Fruit fly (Drosophila melanogaster) whole organism, prepupa: ENCODE data around the gene sosie.
A peak's percentile ranks its signal among the peaks of the same experiment; 100 is the strongest.

Source experiments
- CG10669 ChIP-seq: fragments of 200-800 bp; sonication (Bioruptor generic); optimal IDR thresholded peaks from 3 replicates; lab custom pipeline; 2018; ENCODE audit warnings: missing biosample characterization, mild to moderate bottlenecking, missing genetic modification characterization, moderate library complexity
- CG11762 ChIP-seq: fragments of 200-800 bp; sonication (Bioruptor generic); optimal IDR thresholded peaks from 3 replicates; lab custom pipeline; 2016; ENCODE audit warnings: missing biosample characterization, missing genetic modification characterization; ENCODE audit not compliant: insufficient read depth
- CG11902 ChIP-seq: fragments of 200-800 bp; sonication (Bioruptor generic); optimal IDR thresholded peaks from 3 replicates; lab custom pipeline; 2016; ENCODE audit warnings: missing biosample characterization, missing genetic modification characterization
- CG15336 ChIP-seq: fragments of 200-800 bp; sonication (Bioruptor generic); IDR thresholded peaks from 2 replicates; pipeline ENCODE4 v1.3.6; 2022; ENCODE audit warnings: missing biosample characterization, missing genetic modification characterization
- CG1621 ChIP-seq: fragments of 200-800 bp; sonication (Bioruptor generic); optimal IDR thresholded peaks from 3 replicates; lab custom pipeline; 2018; ENCODE audit warnings: missing biosample characterization, mild to moderate bottlenecking, missing genetic modification characterization
- CG3032 ChIP-seq: fragments of 200-800 bp; optimal IDR thresholded peaks from 2 replicates; lab custom pipeline; 2019; ENCODE audit warnings: missing biosample characterization, mild to moderate bottlenecking, missing genetic modification characterization, moderate library complexity
- CG31627 ChIP-seq: fragments of 200-800 bp; sonication (Bioruptor generic); optimal IDR thresholded peaks from 3 replicates; lab custom pipeline; 2016; ENCODE audit warnings: missing biosample characterization, missing genetic modification characterization
- CG32006 ChIP-seq: fragments of 200-800 bp; sonication (Bioruptor generic); optimal IDR thresholded peaks from 3 replicates; lab custom pipeline; 2017; ENCODE audit warnings: missing biosample characterization, mild to moderate bottlenecking, missing genetic modification characterization
- CG4318 ChIP-seq: fragments of 200-800 bp; sonication (Bioruptor generic); optimal IDR thresholded peaks from 3 replicates; lab custom pipeline; 2017; ENCODE audit warnings: missing biosample characterization, mild to moderate bottlenecking, missing genetic modification characterization
- CG6163 ChIP-seq: fragments of 200-800 bp; sonication (Bioruptor generic); IDR thresholded peaks from 3 replicates; pipeline ENCODE4 v1.3.6; 2022; ENCODE audit warnings: missing biosample characterization, missing genetic modification characterization
- CG6276 ChIP-seq: fragments of 200-800 bp; sonication (Bioruptor generic); optimal IDR thresholded peaks from 2 replicates; lab custom pipeline; 2017; ENCODE audit warnings: missing biosample characterization, mild to moderate bottlenecking, missing genetic modification characterization
- CG6792 ChIP-seq: fragments of 200-800 bp; sonication (Bioruptor generic); optimal IDR thresholded peaks from 3 replicates; lab custom pipeline; 2016; ENCODE audit warnings: missing biosample characterization, missing genetic modification characterization
- CG6808 ChIP-seq: fragments of 200-800 bp; sonication (Bioruptor generic); optimal IDR thresholded peaks from 3 replicates; lab custom pipeline; 2017; ENCODE audit warnings: missing biosample characterization, missing genetic modification characterization, mild to moderate bottlenecking, moderate library complexity, missing genetic modification reagents
- CG6854 ChIP-seq: fragments of 200-800 bp; sonication (Bioruptor generic); optimal IDR thresholded peaks from 2 replicates; lab custom pipeline; 2017; ENCODE audit warnings: missing biosample characterization, mild to moderate bottlenecking, missing genetic modification characterization
- CG7368 ChIP-seq: fragments of 200-800 bp; sonication (Bioruptor generic); optimal IDR thresholded peaks from 3 replicates; lab custom pipeline; 2016; ENCODE audit warnings: missing biosample characterization, missing genetic modification characterization
- CG8319 ChIP-seq: fragments of 200-800 bp; sonication (Bioruptor generic); optimal IDR thresholded peaks from 3 replicates; lab custom pipeline; 2016; ENCODE audit warnings: missing biosample characterization, missing genetic modification characterization
- Eip78C ChIP-seq: fragments of 200-800 bp; sonication (Bioruptor generic); peaks from one replicate; lab custom pipeline; 2016; ENCODE audit warnings: missing biosample characterization, missing genetic modification characterization
- Eip93F ChIP-seq: fragments of 200-800 bp; sonication (Bioruptor generic); optimal IDR thresholded peaks from 2 replicates; lab custom pipeline; 2016; ENCODE audit warnings: missing biosample characterization, mild to moderate bottlenecking, missing genetic modification characterization
- Ets21C ChIP-seq: fragments of 200-800 bp; sonication (Bioruptor generic); optimal IDR thresholded peaks from 3 replicates; lab custom pipeline; 2016; ENCODE audit warnings: missing biosample characterization, missing genetic modification characterization
- Ets96B ChIP-seq: fragments of 200-800 bp; optimal IDR thresholded peaks from 2 replicates; lab custom pipeline; 2019; ENCODE audit warnings: missing biosample characterization, mild to moderate bottlenecking, missing genetic modification characterization, moderate library complexity
- Gug ChIP-seq: fragments of 200-800 bp; sonication (Bioruptor generic); IDR thresholded peaks from 2 replicates; pipeline ENCODE4 v1.3.6; 2022; ENCODE audit warnings: missing biosample characterization, missing genetic modification characterization
- Hr38 ChIP-seq: sonication (Bioruptor generic); optimal IDR thresholded peaks from 2 replicates; lab custom pipeline; 2016; ENCODE audit warnings: missing biosample characterization, missing genetic modification characterization
- Hr39 ChIP-seq: fragments of 200-800 bp; sonication (Bioruptor generic); optimal IDR thresholded peaks from 2 replicates; lab custom pipeline; 2016; ENCODE audit warnings: missing biosample characterization, missing genetic modification characterization
- Smox ChIP-seq: fragments of 200-800 bp; sonication (Bioruptor generic); optimal IDR thresholded peaks from 3 replicates; lab custom pipeline; 2016; ENCODE audit warnings: missing biosample characterization, missing genetic modification characterization
- Sox15 ChIP-seq: fragments of 200-800 bp; sonication (Bioruptor generic); optimal IDR thresholded peaks from 3 replicates; lab custom pipeline; 2016; ENCODE audit warnings: missing biosample characterization, missing genetic modification characterization
- achi ChIP-seq: fragments of 200-800 bp; sonication (Bioruptor generic); optimal IDR thresholded peaks from 3 replicates; lab custom pipeline; 2016; ENCODE audit warnings: missing biosample characterization, missing genetic modification characterization
- acj6 ChIP-seq: fragments of 200-800 bp; sonication (Bioruptor generic); optimal IDR thresholded peaks from 3 replicates; lab custom pipeline; 2016; ENCODE audit warnings: missing biosample characterization, missing genetic modification characterization
- cyc ChIP-seq: fragments of 200-800 bp; sonication (Bioruptor generic); optimal IDR thresholded peaks from 3 replicates; lab custom pipeline; 2016; ENCODE audit warnings: missing biosample characterization, missing genetic modification characterization
- dac ChIP-seq: fragments of 200-800 bp; sonication (Bioruptor generic); optimal IDR thresholded peaks from 2 replicates; lab custom pipeline; 2017; ENCODE audit warnings: missing biosample characterization, mild to moderate bottlenecking, missing genetic modification characterization
- dsx ChIP-seq: fragments of 200-800 bp; optimal IDR thresholded peaks from 3 replicates; lab custom pipeline; 2019; ENCODE audit warnings: missing biosample characterization, mild to moderate bottlenecking, missing genetic modification characterization, moderate library complexity; ENCODE audit not compliant: poor library complexity, severe bottlenecking
- eg ChIP-seq: fragments of 200-800 bp; sonication (Bioruptor generic); IDR thresholded peaks from 3 replicates; pipeline ENCODE4 v1.3.6; 2022; ENCODE audit warnings: missing biosample characterization, missing genetic modification characterization
- esn ChIP-seq: fragments of 200-800 bp; sonication (Bioruptor generic); optimal IDR thresholded peaks from 2 replicates; lab custom pipeline; 2016; ENCODE audit warnings: missing biosample characterization, mild to moderate bottlenecking, missing genetic modification characterization, moderate library complexity
- fkh ChIP-seq: fragments of 200-800 bp; sonication (Bioruptor generic); optimal IDR thresholded peaks from 3 replicates; lab custom pipeline; 2017; ENCODE audit warnings: missing biosample characterization, mild to moderate bottlenecking, missing genetic modification characterization, moderate library complexity
- lz ChIP-seq: fragments of 200-800 bp; sonication (Bioruptor generic); optimal IDR thresholded peaks from 3 replicates; lab custom pipeline; 2016; ENCODE audit warnings: missing biosample characterization, missing genetic modification characterization
- salr ChIP-seq, 2 experiments: fragments of 200-800 bp; sonication (Bioruptor generic); optimal IDR thresholded peaks; 3 replicates each; lab custom pipeline; 2016 to 2018; ENCODE audit warnings: missing biosample characterization in 2 of 2, missing genetic modification characterization in 2 of 2, mild to moderate bottlenecking in 1 of 2
- spab ChIP-seq: fragments of 200-800 bp; sonication (Bioruptor generic); optimal IDR thresholded peaks from 2 replicates; lab custom pipeline; 2017; ENCODE audit warnings: missing biosample characterization, mild to moderate bottlenecking, missing genetic modification characterization, missing genetic modification reagents
- ss ChIP-seq, 2 experiments: fragments of 200-800 bp; sonication (Bioruptor generic); optimal IDR thresholded peaks; 2 replicates in 1 of 2; 3 replicates in 1 of 2; lab custom pipeline; 2017 to 2018; ENCODE audit warnings: mild to moderate bottlenecking in 2 of 2, missing biosample characterization in 2 of 2, missing genetic modification characterization in 2 of 2, moderate library complexity in 1 of 2
- topi ChIP-seq: fragments of 200-800 bp; sonication (Bioruptor generic); optimal IDR thresholded peaks from 3 replicates; lab custom pipeline; 2016; ENCODE audit warnings: missing biosample characterization, missing genetic modification characterization
- vri ChIP-seq: fragments of 200-800 bp; sonication (Bioruptor generic); optimal IDR thresholded peaks from 3 replicates; lab custom pipeline; 2016; ENCODE audit warnings: missing biosample characterization, mild to moderate bottlenecking, missing genetic modification characterization

sosie gene

DNA sequence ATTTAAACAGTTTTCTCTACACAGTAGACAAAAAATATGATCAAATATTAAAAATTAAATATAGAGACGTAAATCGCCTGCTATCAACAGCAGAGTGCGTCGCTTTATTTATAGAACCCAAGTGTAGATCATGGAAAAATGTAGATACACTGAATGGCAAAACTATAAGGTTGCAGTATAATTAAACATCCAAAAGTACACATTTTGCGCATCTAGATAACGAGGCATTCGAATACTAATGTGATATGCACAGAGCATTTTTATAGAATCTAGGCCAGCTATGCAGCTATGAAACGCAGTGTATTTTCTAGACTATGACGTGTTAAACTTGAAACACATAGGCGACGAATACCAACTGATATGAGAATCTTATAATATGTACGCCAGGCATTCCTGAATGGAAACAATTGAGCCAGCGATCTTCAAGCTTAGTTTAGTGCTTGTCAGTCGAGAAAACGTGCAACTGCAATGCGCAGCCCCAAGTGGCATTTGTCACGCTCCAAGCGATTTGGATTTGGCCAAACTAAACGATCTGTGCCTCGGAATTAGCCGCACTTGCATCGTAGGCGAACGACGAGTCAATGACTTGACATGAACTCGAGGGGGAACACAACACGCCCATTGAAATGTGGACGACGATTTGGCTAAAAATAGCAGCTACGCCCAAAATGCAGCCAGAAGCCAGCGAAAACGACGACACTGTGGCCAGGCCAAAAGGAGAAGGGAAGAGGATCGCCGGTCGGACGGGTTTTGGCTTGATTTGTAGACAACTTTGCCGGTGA lies 22.7 kb upstream of the sosie start (continued):
- TF ChIP-seq spab = peak; percentile 81
- TF ChIP-seq salr (GFP tag; optimal IDR thresholded peaks at IDR 0.05; lab: Kevin White, UChicago) = peak in 1 of 2 experiments; percentile 91
- peak; percentile 85 for TF ChIP-seq CG3032 (tag; lab: Kevin White, UChicago)
- peak; percentile 30 for TF ChIP-seq Hr38 (GFP tag; lab: Kevin White, UChicago)
- TF ChIP-seq CG4318 (GFP tag; lab: Kevin White, UChicago) = no peak
- peak; percentile 96 for TF ChIP-seq CG32006 (GFP tag; lab: Kevin White, UChicago)
- TF ChIP-seq CG11762 = peak; percentile 84
- peak; percentile 90 for TF ChIP-seq esn (GFP tag; lab: Kevin White, UChicago)
- TF ChIP-seq lz (GFP tag; lab: Kevin White, UChicago) = peak; percentile 87
- peak; percentile 95 for TF ChIP-seq Gug (GFP tag; lab: Robert Waterston, UW)
- TF ChIP-seq eg = peak; percentile 98
- TF ChIP-seq dsx (GFP tag; lab: Kevin White, UChicago) = peak; percentile 86
- peak; percentile 92 for TF ChIP-seq CG1621
- TF ChIP-seq CG8319 (GFP tag; lab: Kevin White, UChicago) = peak; percentile 65
- TF ChIP-seq ss (GFP tag; optimal IDR thresholded peaks at IDR 0.05; lab: Kevin White, UChicago) = peak in 1 of 2 experiments; percentile 67
- TF ChIP-seq achi (GFP tag; lab: Kevin White, UChicago) = peak; percentile 87
- peak; percentile 72 for TF ChIP-seq Ets21C (GFP tag; lab: Kevin White, UChicago)
- peak; percentile 83 for TF ChIP-seq topi (GFP tag; lab: Kevin White, UChicago)
- TF ChIP-seq vri = peak; percentile 87

DNA sequence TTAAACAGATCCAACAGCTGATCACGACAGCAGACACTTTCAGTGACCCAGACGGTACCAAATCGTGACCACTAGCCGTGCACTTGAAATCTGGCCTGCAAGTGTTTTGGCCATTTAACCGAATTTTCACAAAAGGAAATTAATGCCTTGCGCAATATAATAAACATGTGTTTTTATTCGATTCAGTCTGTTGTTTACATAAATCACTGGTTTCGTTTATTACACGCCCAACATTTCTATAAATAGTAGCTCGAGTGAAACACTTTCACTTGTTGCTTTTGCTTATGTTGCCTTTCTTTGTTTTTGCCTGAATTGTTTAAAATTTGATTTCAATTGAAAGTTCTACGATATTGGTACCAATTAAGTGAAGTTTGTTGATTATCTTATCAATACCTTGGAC lies 21.4 kb upstream of the sosie start:
- TF ChIP-seq Ets96B (no peak), CG31627 (GFP tag; lab: Kevin White, UChicago) (no peak), eg (no peak), CG6854 (no peak), CG6276 (no peak), Sox15 (GFP tag; lab: Kevin White, UChicago) (no peak), Smox (GFP tag; lab: Kevin White, UChicago) (no peak), Hr39 (no peak), CG6808 (no peak), ss (GFP tag; optimal IDR thresholded peaks at IDR 0.05; lab: Kevin White, UChicago) (no peak)
- TF ChIP-seq, all 60 proteins: peak for 0

DNA sequence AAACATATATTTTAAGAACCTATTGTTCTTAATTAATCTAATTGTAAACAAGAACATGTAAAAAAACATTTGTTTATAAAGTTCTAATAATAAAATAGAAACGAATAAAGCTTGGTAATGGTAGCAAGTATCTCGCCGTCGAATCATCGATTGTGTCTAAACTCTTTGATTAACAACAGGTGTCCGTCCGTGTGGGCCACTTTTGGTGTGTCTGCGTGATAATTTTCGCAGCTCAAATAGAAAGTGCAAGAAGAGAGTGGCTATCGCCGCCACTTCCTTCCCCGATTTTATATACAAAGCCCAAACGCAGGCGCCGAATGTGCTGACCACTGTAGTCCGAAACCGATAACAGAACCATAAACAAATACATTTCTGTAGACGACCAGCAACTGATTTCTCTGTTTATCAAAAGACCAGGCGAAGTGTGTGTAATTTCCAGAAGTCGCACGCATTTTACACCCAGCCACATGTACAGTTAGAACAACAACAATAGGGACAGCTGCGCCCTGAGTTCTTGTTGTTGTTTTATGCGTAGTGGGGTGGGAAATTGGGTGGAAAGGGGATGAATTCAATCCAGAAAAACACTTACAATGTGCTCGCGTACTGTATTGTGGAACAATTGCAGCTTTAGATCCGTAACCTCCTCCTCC lies 20.6 kb upstream of the sosie start:
- TF ChIP-seq dac = no peak
- TF ChIP-seq salr (GFP tag; optimal IDR thresholded peaks at IDR 0.05; lab: Kevin White, UChicago) = no peak
- TF ChIP-seq Eip78C (GFP tag; lab: Kevin White, UChicago) = peak; percentile 49
- TF ChIP-seq CG6163 = 0 out of 3 replicates have a peak, but pooled peaks have one; percentile 10
- TF ChIP-seq esn (GFP tag; lab: Kevin White, UChicago) = no peak
- no peak for TF ChIP-seq CG6854
- TF ChIP-seq Ets21C (GFP tag; lab: Kevin White, UChicago) = no peak
- no peak for TF ChIP-seq CG10669 (GFP tag; lab: Kevin White, UChicago)
- no peak for TF ChIP-seq vri
- peak; percentile 55 for TF ChIP-seq fkh (GFP tag; lab: Kevin White, UChicago)

dm6 chr3R:24813637-24814301 lies 20.0 kb upstream of the sosie start, which contains the start of the genes lili and CG34150:
Gene lili (minus strand): TSS chr3R:24814012.
Gene CG34150 (plus strand): TSS chr3R:24814262.
- no peak for TF ChIP-seq CG4318 (GFP tag; lab: Kevin White, UChicago)
- peak; percentile 53; the same call in 1 of the 3 replicates for TF ChIP-seq eg
- peak; percentile 33 for TF ChIP-seq CG6792 (GFP tag; lab: Kevin White, UChicago)
- peak; percentile 28 for TF ChIP-seq CG11902 (GFP tag; lab: Kevin White, UChicago)
- peak; percentile 82 for TF ChIP-seq achi (GFP tag; lab: Kevin White, UChicago)
- no peak for TF ChIP-seq spab
- peak; percentile 74 for TF ChIP-seq cyc (GFP tag; lab: Kevin White, UChicago)
- TF ChIP-seq Hr39 = peak; percentile 70
- TF ChIP-seq Gug (GFP tag; lab: Robert Waterston, UW) = 0 out of 2 replicates have a peak, but pooled peaks have one; percentile 36
- TF ChIP-seq topi (GFP tag; lab: Kevin White, UChicago) = peak; percentile 64
- TF ChIP-seq Eip93F (GFP tag; lab: Kevin White, UChicago) = peak; percentile 20
- peak; percentile 32; the same call in 1 of the 2 replicates for TF ChIP-seq CG15336
- peak; percentile 22 for TF ChIP-seq Ets96B
- TF ChIP-seq CG6854 = peak; percentile 53
- TF ChIP-seq lz (GFP tag; lab: Kevin White, UChicago) = peak; percentile 69
- TF ChIP-seq Hr38 (GFP tag; lab: Kevin White, UChicago) = no peak
- no peak for TF ChIP-seq CG10669 (GFP tag; lab: Kevin White, UChicago)
- peak; percentile 37 for TF ChIP-seq CG8319 (GFP tag; lab: Kevin White, UChicago)
- peak; percentile 40 for TF ChIP-seq CG7368 (GFP tag; lab: Kevin White, UChicago)
- no peak for TF ChIP-seq salr (GFP tag; optimal IDR thresholded peaks at IDR 0.05; lab: Kevin White, UChicago)
- TF ChIP-seq Eip78C (GFP tag; lab: Kevin White, UChicago) = peak; percentile 90
- no peak for TF ChIP-seq acj6 (GFP tag; lab: Kevin White, UChicago)
- peak; percentile 45 for TF ChIP-seq dsx (GFP tag; lab: Kevin White, UChicago)
